Worm (Caenorhabditis elegans) whole organism, young adult: ENCODE measurements around the gene R155.5.
A peak's percentile ranks its signal among the peaks of the same experiment; 100 is the strongest.

Source experiments
- B0035.1 ChIP-seq: sonication (generic microtip); optimal IDR thresholded peaks from 2 replicates; lab custom pipeline; 2016; ENCODE audit warnings: missing genetic modification characterization, mild to moderate bottlenecking, missing compliant biosample characterization, missing genotype, missing genetic modification reagents
- C06A6.2 ChIP-seq: fragments of 200-800 bp; sonication (Bioruptor generic); conservative IDR thresholded peaks from 2 replicates; pipeline ENCODE4 v1.3.6; 2022; ENCODE audit warnings: missing genetic modification characterization, missing compliant biosample characterization
- F23B12.7 ChIP-seq: sonication (generic microtip); optimal IDR thresholded peaks from 2 replicates; lab custom pipeline; 2017; ENCODE audit warnings: missing genetic modification characterization, mild to moderate bottlenecking, missing compliant biosample characterization, antibody characterized with exemption, moderate library complexity; ENCODE audit not compliant: insufficient read depth
- F33H1.4 ChIP-seq: fragments of 200-800 bp; sonication (Bioruptor generic); IDR thresholded peaks from 2 replicates; pipeline ENCODE4 v1.3.6; 2022; ENCODE audit warnings: missing genetic modification reagents, missing genetic modification characterization, missing compliant biosample characterization
- F37B4.10 ChIP-seq: fragments of 200-800 bp; sonication (Bioruptor generic); IDR thresholded peaks from 2 replicates; pipeline ENCODE4 v1.3.6; 2022; ENCODE audit warnings: missing genetic modification characterization, missing compliant biosample characterization
- F39B2.1 ChIP-seq: fragments of 200-800 bp; sonication (Bioruptor generic); IDR thresholded peaks from 2 replicates; pipeline ENCODE4 v1.3.6; 2022; ENCODE audit warnings: missing genetic modification reagents, missing genetic modification characterization, missing compliant biosample characterization
- F52B5.7 ChIP-seq: sonication (generic microtip); optimal IDR thresholded peaks from 2 replicates; lab custom pipeline; 2016; ENCODE audit warnings: mild to moderate bottlenecking, missing genetic modification characterization, missing compliant biosample characterization
- F57A8.1 ChIP-seq: fragments of 200-800 bp; sonication (Bioruptor generic); optimal IDR thresholded peaks from 2 replicates; lab custom pipeline; 2018; ENCODE audit warnings: mild to moderate bottlenecking, missing genetic modification characterization, moderate library complexity, missing compliant biosample characterization
- K11D2.4 ChIP-seq: fragments of 200-800 bp; sonication (Bioruptor generic); IDR thresholded peaks from 2 replicates; pipeline ENCODE4 v1.3.6; 2022; ENCODE audit warnings: missing genetic modification reagents, missing genetic modification characterization, missing compliant biosample characterization
- Y53G8AR.9 ChIP-seq: fragments of 200-800 bp; sonication (Bioruptor generic); conservative IDR thresholded peaks from 2 replicates; pipeline ENCODE4 v1.3.6; 2022; ENCODE audit warnings: missing genetic modification reagents, missing genetic modification characterization, missing compliant biosample characterization
- Y67H2A.10 ChIP-seq: fragments of 200-800 bp; sonication (Bioruptor generic); conservative IDR thresholded peaks from 2 replicates; pipeline ENCODE4 v1.3.6; 2022; ENCODE audit warnings: missing genetic modification reagents, missing genetic modification characterization, missing compliant biosample characterization
- Y95B8A.8 ChIP-seq: fragments of 200-800 bp; sonication (Bioruptor generic); IDR thresholded peaks from 2 replicates; pipeline ENCODE4 v1.3.6; 2022; ENCODE audit warnings: missing genetic modification reagents, missing genetic modification characterization, missing compliant biosample characterization
- ama-1 ChIP-seq, 3 experiments: fragments of 150-350 bp in 1 of 3; sonication (generic microtip) in 2 of 3; optimal IDR thresholded peaks; 2 replicates each; lab custom pipeline; 2014 to 2018; ENCODE audit warnings: missing biosample characterization in 2 of 3, missing genetic modification characterization in 2 of 3, missing genetic modification reagents in 2 of 3
- attf-3 ChIP-seq: fragments of 200-800 bp; sonication (Bioruptor generic); conservative IDR thresholded peaks from 2 replicates; pipeline ENCODE4 v1.3.6; 2022; ENCODE audit warnings: missing genetic modification reagents, missing genetic modification characterization, missing compliant biosample characterization
- cebp-1 ChIP-seq, 2 experiments: fragments of 200-800 bp in 1 of 2; sonication (Bioruptor generic) in 1 of 2; sonication (generic microtip) in 1 of 2; IDR thresholded peaks in 1 of 2; optimal IDR thresholded peaks in 1 of 2; 2 replicates each; pipeline versions ENCODE4 v1.3.6 to Lab custom; 2017 to 2022; ENCODE audit warnings: missing compliant biosample characterization in 2 of 2, missing genetic modification characterization in 2 of 2, mild to moderate bottlenecking in 1 of 2, missing genetic modification reagents in 1 of 2, moderate library complexity in 1 of 2
- ceh-58 ChIP-seq: fragments of 200-800 bp; sonication (Bioruptor generic); IDR thresholded peaks from 2 replicates; pipeline ENCODE4 v1.3.6; 2022; ENCODE audit warnings: missing genetic modification characterization, missing compliant biosample characterization
- ceh-79 ChIP-seq: sonication (generic microtip); optimal IDR thresholded peaks from 2 replicates; lab custom pipeline; 2017; ENCODE audit warnings: mild to moderate bottlenecking, missing genetic modification characterization, missing compliant biosample characterization
- chd-7 ChIP-seq: sonication (generic microtip); optimal IDR thresholded peaks from 2 replicates; lab custom pipeline; 2016; ENCODE audit warnings: mild to moderate bottlenecking, missing genetic modification characterization, moderate library complexity, missing compliant biosample characterization
- die-1 ChIP-seq: sonication (generic microtip); optimal IDR thresholded peaks from 2 replicates; lab custom pipeline; 2016; ENCODE audit warnings: missing genotype, mild to moderate bottlenecking, missing genetic modification characterization, missing compliant biosample characterization
- egrh-3 ChIP-seq: fragments of 200-800 bp; sonication (Bioruptor generic); IDR thresholded peaks from 2 replicates; pipeline ENCODE4 v1.3.6; 2022; ENCODE audit warnings: missing genetic modification reagents, missing genetic modification characterization, missing compliant biosample characterization
- ets-4 ChIP-seq: fragments of 200-800 bp; sonication (Bioruptor generic); optimal IDR thresholded peaks from 2 replicates; lab custom pipeline; 2018; ENCODE audit warnings: mild to moderate bottlenecking, missing genetic modification characterization, missing compliant biosample characterization
- gei-17 ChIP-seq: fragments of 200-800 bp; sonication (Bioruptor generic); optimal IDR thresholded peaks from 2 replicates; lab custom pipeline; 2018; ENCODE audit warnings: mild to moderate bottlenecking, missing genetic modification characterization, missing compliant biosample characterization
- hmg-20 ChIP-seq: fragments of 200-800 bp; sonication (Bioruptor generic); IDR thresholded peaks from 2 replicates; pipeline ENCODE4 v1.3.6; 2022; ENCODE audit warnings: missing genetic modification reagents, missing genetic modification characterization, missing compliant biosample characterization
- lag-1 ChIP-seq: fragments of 200-800 bp; sonication (Bioruptor generic); IDR thresholded peaks from 2 replicates; pipeline ENCODE4 v1.3.6; 2022; ENCODE audit warnings: missing genetic modification reagents, missing genetic modification characterization, missing compliant biosample characterization
- lin-26 ChIP-seq: fragments of 200-800 bp; sonication (Bioruptor generic); IDR thresholded peaks from 2 replicates; pipeline ENCODE4 v1.3.6; 2022; ENCODE audit warnings: missing genetic modification reagents, missing genetic modification characterization, missing compliant biosample characterization
- lin-54 ChIP-seq: fragments of 200-800 bp; sonication (Bioruptor generic); optimal IDR thresholded peaks from 2 replicates; lab custom pipeline; 2018; ENCODE audit warnings: mild to moderate bottlenecking, missing genetic modification characterization, missing compliant biosample characterization
- lir-1 ChIP-seq: fragments of 200-800 bp; sonication (Bioruptor generic); conservative IDR thresholded peaks from 2 replicates; pipeline ENCODE4 v1.3.6; 2022; ENCODE audit warnings: missing genetic modification reagents, missing genetic modification characterization, missing compliant biosample characterization
- lsl-1 ChIP-seq: fragments of 200-800 bp; sonication (Bioruptor generic); optimal IDR thresholded peaks from 2 replicates; lab custom pipeline; 2018; ENCODE audit warnings: mild to moderate bottlenecking, missing genetic modification characterization, moderate library complexity, missing compliant biosample characterization
- madf-3 ChIP-seq: fragments of 200-800 bp; sonication (Bioruptor generic); IDR thresholded peaks from 2 replicates; pipeline ENCODE4 v1.3.6; 2022; ENCODE audit warnings: missing genetic modification reagents, missing genetic modification characterization, missing compliant biosample characterization
- madf-8 ChIP-seq: fragments of 200-800 bp; sonication (Bioruptor generic); conservative IDR thresholded peaks from 2 replicates; pipeline ENCODE4 v1.3.6; 2022; ENCODE audit warnings: missing genetic modification reagents, missing genetic modification characterization, missing compliant biosample characterization
- mcd-1 ChIP-seq: fragments of 200-800 bp; sonication (Bioruptor generic); IDR thresholded peaks from 2 replicates; pipeline ENCODE4 v1.3.6; 2022; ENCODE audit warnings: missing genetic modification reagents, missing genetic modification characterization, missing compliant biosample characterization
- mxl-1 ChIP-seq: sonication (generic microtip); optimal IDR thresholded peaks from 2 replicates; lab custom pipeline; 2016; ENCODE audit warnings: missing genetic modification characterization, missing compliant biosample characterization
- nfya-1 ChIP-seq: sonication (generic microtip); optimal IDR thresholded peaks from 2 replicates; lab custom pipeline; 2017; ENCODE audit warnings: antibody characterized with exemption, missing compliant biosample characterization, missing genetic modification characterization, borderline replicate concordance; ENCODE audit not compliant: insufficient read depth
- nhr-179 ChIP-seq: sonication (generic microtip); optimal IDR thresholded peaks from 2 replicates; lab custom pipeline; 2016; ENCODE audit warnings: mild to moderate bottlenecking, missing genetic modification characterization, missing compliant biosample characterization
- nhr-90 ChIP-seq: sonication (generic microtip); optimal IDR thresholded peaks from 2 replicates; lab custom pipeline; 2016; ENCODE audit warnings: missing genotype, mild to moderate bottlenecking, missing genetic modification characterization, missing compliant biosample characterization
- pbrm-1 ChIP-seq: fragments of 200-800 bp; sonication (Bioruptor generic); IDR thresholded peaks from 2 replicates; pipeline ENCODE4 v1.3.6; 2022; ENCODE audit warnings: missing genetic modification reagents, missing genetic modification characterization, missing compliant biosample characterization
- pha-4 ChIP-seq: fragments of 150-350 bp; sonication (generic microtip); optimal IDR thresholded peaks from 2 replicates; lab custom pipeline; 2014; ENCODE audit warnings: missing biosample characterization, missing genetic modification reagents, missing genetic modification characterization
- sea-2 ChIP-seq: fragments of 200-800 bp; sonication (Bioruptor generic); IDR thresholded peaks from 2 replicates; pipeline ENCODE4 v1.3.6; 2022; ENCODE audit warnings: missing genetic modification characterization, missing compliant biosample characterization
- snpc-3.4 ChIP-seq: sonication (generic microtip); optimal IDR thresholded peaks from 2 replicates; lab custom pipeline; 2017; ENCODE audit warnings: missing genetic modification characterization, mild to moderate bottlenecking, missing compliant biosample characterization, antibody characterized with exemption, moderate library complexity, missing genotype, missing genetic modification reagents
- somi-1 ChIP-seq: fragments of 200-800 bp; sonication (Bioruptor generic); optimal IDR thresholded peaks from 2 replicates; lab custom pipeline; 2018; ENCODE audit warnings: mild to moderate bottlenecking, missing genetic modification characterization, missing compliant biosample characterization
- tbp1 ChIP-seq: fragments of 200-800 bp; sonication (Bioruptor generic); optimal IDR thresholded peaks from 2 replicates; lab custom pipeline; 2018; ENCODE audit warnings: mild to moderate bottlenecking, missing genetic modification characterization, missing compliant biosample characterization
- unc-130 ChIP-seq: sonication (generic microtip); optimal IDR thresholded peaks from 2 replicates; lab custom pipeline; 2016; ENCODE audit warnings: missing genetic modification reagents, missing genetic modification characterization, missing compliant biosample characterization
- unc-62 ChIP-seq: fragments of 150-350 bp; optimal IDR thresholded peaks from 2 replicates; lab custom pipeline; 2014; ENCODE audit warnings: missing biosample characterization, missing genetic modification reagents, missing genetic modification characterization
- xnd-1 ChIP-seq: sonication (generic microtip); optimal IDR thresholded peaks from 2 replicates; lab custom pipeline; 2016; ENCODE audit warnings: missing genotype, missing genetic modification reagents, missing genetic modification characterization, missing compliant biosample characterization
- zim-3 ChIP-seq: sonication (generic microtip); optimal IDR thresholded peaks from 2 replicates; lab custom pipeline; 2017; ENCODE audit warnings: mild to moderate bottlenecking, missing genetic modification characterization, moderate library complexity, missing compliant biosample characterization
- ztf-18 ChIP-seq: sonication (generic microtip); optimal IDR thresholded peaks from 2 replicates; lab custom pipeline; 2016; ENCODE audit warnings: missing genotype, mild to moderate bottlenecking, missing genetic modification characterization, missing compliant biosample characterization
- ztf-28 ChIP-seq: fragments of 200-800 bp; sonication (Bioruptor generic); IDR thresholded peaks from 2 replicates; pipeline ENCODE4 v1.3.6; 2022; ENCODE audit warnings: missing genetic modification reagents, missing genetic modification characterization, missing compliant biosample characterization

The R155.5 gene

DNA sequence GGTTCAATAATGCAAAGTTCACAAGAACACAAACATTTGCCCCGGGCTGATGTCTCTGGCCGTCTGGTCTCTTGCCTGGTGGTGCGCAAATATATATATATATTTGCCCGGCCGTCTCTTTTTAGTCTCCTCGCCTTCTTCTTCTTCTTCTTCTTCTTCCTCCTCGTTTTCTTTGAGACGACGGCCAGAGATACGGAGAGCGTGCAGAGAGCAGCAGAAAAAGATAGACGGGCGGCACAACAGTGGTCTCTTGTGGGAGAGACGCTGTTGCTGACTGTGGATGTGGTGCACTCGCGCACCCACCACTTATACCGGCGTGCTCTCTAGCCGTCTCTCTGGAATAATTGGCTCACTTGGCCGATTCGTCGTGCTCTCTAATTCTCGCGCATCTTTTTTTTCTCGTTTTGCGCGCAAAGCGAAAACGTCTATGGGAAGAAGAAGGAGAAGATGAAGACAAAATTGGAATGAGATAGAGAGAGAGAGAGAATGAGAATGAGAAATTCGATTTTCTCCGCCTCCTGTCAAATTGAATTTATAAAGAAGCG, 49.1 kb downstream of the R155.5 start (continued):
- TF ChIP-seq somi-1 (GFP tag; lab: Kevin White, UChicago) (peak; percentile 100), pbrm-1 (GFP tag; lab: Robert Waterston, UW) (peak; percentile 76), attf-3 (GFP tag; lab: Robert Waterston, UW) (no peak; the same call in 1 of the 2 replicates), lag-1 (0 out of 2 replicates have a peak, but pooled peaks have one; percentile 18), Y95B8A.8 (GFP tag; lab: Robert Waterston, UW) (no peak), hmg-20 (GFP tag; lab: Robert Waterston, UW) (peak; percentile 38; the same call in 1 of the 2 replicates), tbp1 (GFP tag; lab: Kevin White, UChicago) (peak; percentile 68), chd-7 (tag; lab: Kevin White, UChicago) (peak; percentile 98), lir-1 (GFP tag; lab: Robert Waterston, UW) (peak; percentile 70), ceh-79 (tag; lab: Kevin White, UChicago) (peak; percentile 14), F33H1.4 (no peak), unc-130 (GFP tag; lab: Kevin White, UChicago) (no peak), Y67H2A.10 (GFP tag; lab: Robert Waterston, UW) (no peak), unc-62 (peak; percentile 46), mxl-1 (tag; lab: Kevin White, UChicago) (no peak), zim-3 (no peak), nhr-179 (tag; lab: Kevin White, UChicago) (no peak), die-1 (tag; lab: Kevin White, UChicago) (peak; percentile 84), F37B4.10 (GFP tag; lab: Robert Waterston, UW) (no peak), sea-2 (GFP tag; lab: Robert Waterston, UW) (0 out of 2 replicates have a peak, but pooled peaks have one; percentile 42), egrh-3 (GFP tag; lab: Robert Waterston, UW) (peak; percentile 88), lin-26 (GFP tag; lab: Robert Waterston, UW) (peak; percentile 76), pha-4 (tag; lab: Kevin White, UChicago) (peak; percentile 58), ama-1 (optimal IDR thresholded peaks at IDR 0.05; lab: Kevin White, UChicago) (no peak), ama-1 (GFP tag; optimal IDR thresholded peaks at IDR 0.05; lab: Kevin White, UChicago) (no peak), xnd-1 (tag; lab: Kevin White, UChicago) (no peak), Y53G8AR.9 (GFP tag; lab: Robert Waterston, UW) (peak; percentile 47; the same call in 1 of the 2 replicates), F23B12.7 (tag; lab: Kevin White, UChicago) (peak; percentile 30), F57A8.1 (peak; percentile 61), snpc-3.4 (tag; lab: Kevin White, UChicago) (no peak), lsl-1 (GFP tag; lab: Kevin White, UChicago) (no peak), mcd-1 (GFP tag; lab: Robert Waterston, UW) (peak; percentile 84), ztf-28 (GFP tag; lab: Robert Waterston, UW) (no peak), C06A6.2 (GFP tag; lab: Robert Waterston, UW) (peak; percentile 91), ztf-18 (tag; lab: Kevin White, UChicago) (peak; percentile 65), lin-54 (GFP tag; lab: Kevin White, UChicago) (peak; percentile 66), nfya-1 (tag; lab: Kevin White, UChicago) (no peak), K11D2.4 (GFP tag; lab: Robert Waterston, UW) (peak; percentile 89), madf-3 (GFP tag; lab: Robert Waterston, UW) (no peak), F52B5.7 (tag; lab: Kevin White, UChicago) (peak; percentile 64), gei-17 (peak; percentile 79), B0035.1 (tag; lab: Kevin White, UChicago) (peak; percentile 79), cebp-1 (GFP tag; IDR thresholded peaks at IDR 0.05; lab: Robert Waterston, UW) (no peak; the same call in 1 of the 2 replicates), cebp-1 (tag; optimal IDR thresholded peaks at IDR 0.05; lab: Kevin White, UChicago) (peak; percentile 93), ets-4 (peak; percentile 92), F39B2.1 (GFP tag; lab: Robert Waterston, UW) (0 out of 2 replicates have a peak, but pooled peaks have one; percentile 8), nhr-90 (peak; percentile 96), madf-8 (GFP tag; lab: Robert Waterston, UW) (no peak), ceh-58 (GFP tag; lab: Robert Waterston, UW) (no peak)
